Worm (Caenorhabditis elegans): Measurements from ENCODE around the gene try-14.

ce11 chrX:7455960-7456359 is 39.4 kb downstream of the try-14 start:
- TF ChIP-seq mbf-1 (tag; optimal IDR thresholded peaks at IDR 0.05): no peak
- TF ChIP-seq ceh-82 (tag; optimal IDR thresholded peaks at IDR 0.05): no peak
- TF ChIP-seq skn-1 (tag; optimal IDR thresholded peaks at IDR 0.05): no peak
- TF ChIP-seq fos-1 (tag; optimal IDR thresholded peaks at IDR 0.05): no peak
- TF ChIP-seq blmp-1 (tag; optimal IDR thresholded peaks at IDR 0.05; ENCODE audit: insufficient read depth): no peak
- TF ChIP-seq zag-1 (tag; optimal IDR thresholded peaks at IDR 0.05): no peak
- no peak for TF ChIP-seq nhr-12 (tag; optimal IDR thresholded peaks at IDR 0.05)
- TF ChIP-seq mab-5 (tag; optimal IDR thresholded peaks at IDR 0.05): no peak
- no peak for TF ChIP-seq ztf-11 (tag; optimal IDR thresholded peaks at IDR 0.05)
- no peak for TF ChIP-seq elt-3 (tag; optimal IDR thresholded peaks at IDR 0.05)
- no peak for TF ChIP-seq snpc-4 (tag; optimal IDR thresholded peaks at IDR 0.05)
- TF ChIP-seq aly-2 (tag; optimal IDR thresholded peaks at IDR 0.05): no peak
- TF ChIP-seq gmeb-1 (tag; optimal IDR thresholded peaks at IDR 0.05): no peak
- TF ChIP-seq R02D3.7 (tag; optimal IDR thresholded peaks at IDR 0.05): no peak

Measured in whole organism, L2 larva.